Worm (Caenorhabditis elegans) whole organism, L4/young adult: ENCODE results near the gene M02B7.7.

Experiments used
- W03F9.2 ChIP-seq: fragments of 150-350 bp; optimal IDR thresholded peaks from 2 replicates; lab custom pipeline; 2014; ENCODE audit warnings: missing biosample characterization, missing genetic modification characterization
- dao-5 ChIP-seq: sonication (generic microtip); optimal IDR thresholded peaks from 2 replicates; lab custom pipeline; 2016; ENCODE audit warnings: missing genotype, missing genetic modification characterization, moderate library complexity, missing compliant biosample characterization
- him-1 ChIP-seq: sonication (generic microtip); optimal IDR thresholded peaks from 2 replicates; lab custom pipeline; 2016; ENCODE audit warnings: missing genotype, missing genetic modification reagents, missing genetic modification characterization, missing compliant biosample characterization

- no peak for TF ChIP-seq dao-5
- no peak for TF ChIP-seq W03F9.2 (tag; lab: Kevin White, UChicago)
- TF ChIP-seq him-1 (tag; lab: Kevin White, UChicago) = no peak
Observed at ce11 chrIV:3840480-3840879, 33.5 kb upstream of the M02B7.7 start.
